Worm (Caenorhabditis elegans): Measurements from ENCODE around the gene Y13C8A.1.

Gene Y13C8A.1

ce11 chrX:16871355-16871754 is 12.2 kb upstream of the Y13C8A.1 start (continued):
- peak in 2 of 6 experiments; percentile 59 to 64 for TF ChIP-seq elt-3 (tag; optimal IDR thresholded peaks at IDR 0.05)
- TF ChIP-seq unc-86 (tag; optimal IDR thresholded peaks at IDR 0.05) = no peak
- no peak for TF ChIP-seq mab-9 (GFP tag; IDR thresholded peaks at IDR 0.05)
- no peak for TF ChIP-seq lin-39 (tag; optimal IDR thresholded peaks at IDR 0.05)
- no peak for TF ChIP-seq C34B4.2 (tag; optimal IDR thresholded peaks at IDR 0.05)
- no peak for TF ChIP-seq zip-4 (GFP tag; optimal IDR thresholded peaks at IDR 0.05)
- TF ChIP-seq skn-1 (tag; optimal IDR thresholded peaks at IDR 0.05) = no peak
- no peak for TF ChIP-seq unc-62 (GFP tag; optimal IDR thresholded peaks at IDR 0.05)
- no peak for TF ChIP-seq ceh-88 (GFP tag; IDR thresholded peaks at IDR 0.05)
- TF ChIP-seq hpl-2 (GFP tag; optimal IDR thresholded peaks at IDR 0.05) = no peak
- TF ChIP-seq lin-14 (GFP tag; optimal IDR thresholded peaks at IDR 0.05) = peak; percentile 75
- no peak for TF ChIP-seq nhr-76 (tag; optimal IDR thresholded peaks at IDR 0.05)
- no peak for TF ChIP-seq Y116A8C.19 (tag; optimal IDR thresholded peaks at IDR 0.05; ENCODE audit: borderline replicate concordance)
- TF ChIP-seq fkh-4 (tag; optimal IDR thresholded peaks at IDR 0.05; ENCODE audit: borderline replicate concordance) = no peak
- no peak for TF ChIP-seq lsy-2 (tag; optimal IDR thresholded peaks at IDR 0.05)
- TF ChIP-seq nhr-47 (tag; optimal IDR thresholded peaks at IDR 0.05) = peak; percentile 4
- TF ChIP-seq tlp-1 (tag; optimal IDR thresholded peaks at IDR 0.05) = no peak
- no peak for TF ChIP-seq sptf-1 (tag; optimal IDR thresholded peaks at IDR 0.05)
- TF ChIP-seq vab-15 (tag; optimal IDR thresholded peaks at IDR 0.05) = no peak
- TF ChIP-seq mdl-1 (tag; optimal IDR thresholded peaks at IDR 0.05) = peak in 1 of 2 experiments; percentile 36
- TF ChIP-seq tbx-2 (tag; optimal IDR thresholded peaks at IDR 0.05) = peak; percentile 48
- TF ChIP-seq jun-1 (tag; optimal IDR thresholded peaks at IDR 0.05) = no peak
- TF ChIP-seq pqm-1 (tag; optimal IDR thresholded peaks at IDR 0.05) = no peak
- TF ChIP-seq ama-1 (optimal IDR thresholded peaks at IDR 0.05) = no peak
- TF ChIP-seq ceh-90 (tag; optimal IDR thresholded peaks at IDR 0.05) = no peak
- no peak for TF ChIP-seq grh-1 (GFP tag; IDR thresholded peaks at IDR 0.05)
- no peak for TF ChIP-seq xbp-1 (tag; optimal IDR thresholded peaks at IDR 0.05)
- no peak for TF ChIP-seq hlh-4 (tag; optimal IDR thresholded peaks at IDR 0.05)
- no peak for TF ChIP-seq fkh-10 (GFP tag; optimal IDR thresholded peaks at IDR 0.05)
- TF ChIP-seq ceh-82 (tag; optimal IDR thresholded peaks at IDR 0.05) = no peak
- TF ChIP-seq fkh-8 (tag; optimal IDR thresholded peaks at IDR 0.05) = no peak
- no peak for TF ChIP-seq alr-1 (tag; optimal IDR thresholded peaks at IDR 0.05; ENCODE audit: borderline replicate concordance)
- TF ChIP-seq efl-3 (GFP tag; optimal IDR thresholded peaks at IDR 0.05) = no peak
- TF ChIP-seq ceh-8 (GFP tag; optimal IDR thresholded peaks at IDR 0.05) = no peak
- TF ChIP-seq dsc-1 (tag; optimal IDR thresholded peaks at IDR 0.05) = no peak
- no peak for TF ChIP-seq snpc-4 (tag; optimal IDR thresholded peaks at IDR 0.05)
- peak; percentile 66 for TF ChIP-seq nhr-71 (tag; optimal IDR thresholded peaks at IDR 0.05)
- TF ChIP-seq C04F5.9 (tag; optimal IDR thresholded peaks at IDR 0.05) = no peak
- TF ChIP-seq swsn-7 (tag; optimal IDR thresholded peaks at IDR 0.05) = no peak
- no peak for TF ChIP-seq aly-2 (tag; optimal IDR thresholded peaks at IDR 0.05)
- TF ChIP-seq C16A3.4 (tag; optimal IDR thresholded peaks at IDR 0.05) = no peak
- no peak for TF ChIP-seq F16B12.6 (tag; optimal IDR thresholded peaks at IDR 0.05)
- no peak for TF ChIP-seq nhr-237 (tag; optimal IDR thresholded peaks at IDR 0.05)
- TF ChIP-seq fos-1 (tag; optimal IDR thresholded peaks at IDR 0.05) = no peak
- TF ChIP-seq ztf-4 (tag; optimal IDR thresholded peaks at IDR 0.05) = no peak
- no peak for TF ChIP-seq nhr-12 (tag; optimal IDR thresholded peaks at IDR 0.05)
- no peak for TF ChIP-seq efl-1 (optimal IDR thresholded peaks at IDR 0.05)
- peak in 1 of 2 experiments; percentile 27 for TF ChIP-seq efl-1 (GFP tag; optimal IDR thresholded peaks at IDR 0.05 in 1 of 2)
- TF ChIP-seq sox-4 (tag; optimal IDR thresholded peaks at IDR 0.05) = no peak
- TF ChIP-seq ets-5 (GFP tag; IDR thresholded peaks at IDR 0.05) = no peak
- no peak for TF ChIP-seq rnt-1 (tag; optimal IDR thresholded peaks at IDR 0.05)
- TF ChIP-seq nhr-19 (GFP tag; conservative IDR thresholded peaks at IDR 0.05) = no peak
- no peak for TF ChIP-seq isw-1 (GFP tag; IDR thresholded peaks at IDR 0.05)
- no peak for TF ChIP-seq lin-13 (GFP tag; optimal IDR thresholded peaks at IDR 0.05)
- TF ChIP-seq blmp-1 (tag; optimal IDR thresholded peaks at IDR 0.05) = peak; percentile 95
- peak; percentile 43 for TF ChIP-seq snu-23 (GFP tag; optimal IDR thresholded peaks at IDR 0.05)
